Worm (Caenorhabditis elegans) whole organism, L1 larva: Measurements from ENCODE around the gene F10E9.1.

Experiments used
- elt-2 ChIP-seq: sonication (generic microtip); optimal IDR thresholded peaks from 2 replicates; lab custom pipeline; 2016; ENCODE audit warnings: missing genetic modification characterization, mild to moderate bottlenecking, inconsistent platforms, missing compliant biosample characterization, missing genetic modification reagents
- irx-1 ChIP-seq: sonication (generic microtip); optimal IDR thresholded peaks from 2 replicates; lab custom pipeline; 2016; ENCODE audit warnings: missing genetic modification characterization, missing compliant biosample characterization
- nhr-12 ChIP-seq: sonication (generic microtip); optimal IDR thresholded peaks from 2 replicates; lab custom pipeline; 2017; ENCODE audit warnings: missing biosample characterization, missing genetic modification characterization
- nhr-28 ChIP-seq: fragments of 150-350 bp; optimal IDR thresholded peaks from 2 replicates; lab custom pipeline; 2014; ENCODE audit warnings: missing biosample characterization, missing genetic modification characterization
- nhr-71 ChIP-seq: sonication (generic microtip); optimal IDR thresholded peaks from 2 replicates; lab custom pipeline; 2016; ENCODE audit warnings: mild to moderate bottlenecking, missing genetic modification characterization, moderate library complexity, missing compliant biosample characterization
- nhr-76 ChIP-seq: sonication (generic microtip); optimal IDR thresholded peaks from 2 replicates; lab custom pipeline; 2017; ENCODE audit warnings: missing biosample characterization, missing genetic modification characterization
- pax-3 ChIP-seq: fragments of 200-800 bp; sonication (Bioruptor generic); optimal IDR thresholded peaks from 2 replicates; lab custom pipeline; 2018; ENCODE audit warnings: mild to moderate bottlenecking, missing genetic modification characterization, moderate library complexity, missing compliant biosample characterization
- snpc-4 ChIP-seq: fragments of 150-350 bp; optimal IDR thresholded peaks from 2 replicates; lab custom pipeline; 2014; ENCODE audit warnings: missing biosample characterization, missing genetic modification characterization
- sup-37 ChIP-seq: fragments of 200-800 bp; sonication (Bioruptor generic); optimal IDR thresholded peaks from 2 replicates; lab custom pipeline; 2018; ENCODE audit warnings: mild to moderate bottlenecking, missing genetic modification characterization, missing compliant biosample characterization
- tbx-2 ChIP-seq: sonication (generic microtip); optimal IDR thresholded peaks from 2 replicates; lab custom pipeline; 2016; ENCODE audit warnings: missing genetic modification characterization, missing compliant biosample characterization

DNA sequence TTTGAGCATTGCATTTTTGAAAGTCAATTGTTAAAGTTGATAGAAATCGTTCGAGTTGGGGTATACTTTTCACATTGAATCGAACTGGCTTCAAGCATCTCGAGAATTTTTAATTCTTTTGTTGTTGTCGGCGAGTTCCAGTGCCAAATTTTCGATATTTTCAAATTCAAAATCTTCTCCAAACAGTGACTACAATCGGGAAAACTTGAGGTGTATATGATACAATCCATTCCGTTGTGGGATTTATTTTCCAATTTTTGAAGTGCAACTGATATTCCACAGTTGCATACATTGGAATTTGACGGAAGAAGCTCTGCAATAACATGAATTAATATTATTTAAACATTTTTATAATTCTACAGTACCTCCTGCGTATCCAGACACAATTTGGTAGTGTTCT lies 17.1 kb upstream of the F10E9.1 start:
- TF ChIP-seq nhr-76 (no peak), snpc-4 (tag; lab: Kevin White, UChicago) (no peak), elt-2 (tag; lab: Kevin White, UChicago) (no peak), nhr-28 (tag; lab: Kevin White, UChicago) (no peak), nhr-71 (tag; lab: Kevin White, UChicago) (no peak), sup-37 (GFP tag; lab: Kevin White, UChicago) (no peak), pax-3 (tag; lab: Kevin White, UChicago) (no peak), irx-1 (tag; lab: Kevin White, UChicago) (no peak), tbx-2 (tag; lab: Kevin White, UChicago) (no peak), nhr-12 (tag; lab: Kevin White, UChicago) (no peak)
